Worm (Caenorhabditis elegans): ENCODE data around the gene dsc-1.

DNA sequence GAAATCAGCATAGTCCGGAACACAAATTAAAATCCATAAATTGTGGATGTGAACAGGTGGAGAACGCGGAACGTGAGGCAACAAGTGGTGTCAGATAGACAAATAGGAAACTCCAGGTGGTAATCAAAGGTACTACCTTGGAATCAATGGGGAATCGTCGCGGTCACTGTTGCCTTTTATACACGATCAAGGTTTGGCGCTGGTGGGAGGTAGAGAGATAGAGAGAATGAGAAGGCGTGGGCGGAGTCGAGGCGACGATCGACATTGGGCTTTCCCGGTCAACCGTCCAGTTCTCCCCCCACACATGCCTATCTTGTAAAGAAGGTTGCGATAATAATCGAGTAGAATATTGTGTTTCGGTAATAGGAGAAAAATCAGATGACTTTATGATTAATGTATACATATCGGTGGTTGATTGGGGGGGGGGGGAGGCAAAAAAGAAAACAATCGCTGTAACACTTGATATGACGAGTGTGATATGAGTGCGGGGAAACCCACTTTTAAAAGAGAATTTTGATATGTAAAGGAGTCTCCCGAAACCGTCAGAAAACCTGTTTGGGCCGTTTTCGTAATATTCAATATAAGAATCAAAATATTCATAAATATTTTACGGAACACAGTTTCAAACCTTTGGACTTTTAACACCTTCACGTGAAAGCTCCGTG is 43.1 kb upstream of the dsc-1 start, which contains the start of the genes H40L08.8, H40L08.2 and H40L08.7:
- no peak for TF ChIP-seq flt-1 (GFP tag; IDR thresholded peaks at IDR 0.05)
- TF ChIP-seq cog-1 (tag; optimal IDR thresholded peaks at IDR 0.05): no peak
- no peak for TF ChIP-seq tab-1 (GFP tag; IDR thresholded peaks at IDR 0.05)
- TF ChIP-seq klf-2 (GFP tag; conservative IDR thresholded peaks at IDR 0.05): no peak

Data from whole organism, midembryonic.